Fruit fly (Drosophila melanogaster) whole organism, prepupa: ENCODE measurements around the gene CG18418.

Source experiments
- CG31627 ChIP-seq: fragments of 200-800 bp; sonication (Bioruptor generic); optimal IDR thresholded peaks from 3 replicates; lab custom pipeline; 2016; ENCODE audit warnings: missing biosample characterization, missing genetic modification characterization
- CG6854 ChIP-seq: fragments of 200-800 bp; sonication (Bioruptor generic); optimal IDR thresholded peaks from 2 replicates; lab custom pipeline; 2017; ENCODE audit warnings: missing biosample characterization, mild to moderate bottlenecking, missing genetic modification characterization
- Hr38 ChIP-seq: sonication (Bioruptor generic); optimal IDR thresholded peaks from 2 replicates; lab custom pipeline; 2016; ENCODE audit warnings: missing biosample characterization, missing genetic modification characterization
- OdsH ChIP-seq: fragments of 200-800 bp; sonication (Bioruptor generic); optimal IDR thresholded peaks from 3 replicates; lab custom pipeline; 2016; ENCODE audit warnings: missing biosample characterization, missing genetic modification characterization
- Sox102F ChIP-seq: fragments of 200-800 bp; sonication (Bioruptor generic); optimal IDR thresholded peaks from 2 replicates; lab custom pipeline; 2016; ENCODE audit warnings: missing biosample characterization, mild to moderate bottlenecking, missing genetic modification characterization
- spab ChIP-seq: fragments of 200-800 bp; sonication (Bioruptor generic); optimal IDR thresholded peaks from 2 replicates; lab custom pipeline; 2017; ENCODE audit warnings: missing biosample characterization, mild to moderate bottlenecking, missing genetic modification characterization, missing genetic modification reagents

dm6 chr3L:4677532-4677931 lies 12.3 kb downstream of the CG18418 start, which contains the start of gene CG34266:
- TF ChIP-seq Sox102F (no peak), Hr38 (GFP tag; lab: Kevin White, UChicago) (no peak), CG31627 (GFP tag; lab: Kevin White, UChicago) (no peak), OdsH (GFP tag; lab: Kevin White, UChicago) (no peak), CG6854 (GFP tag; lab: Kevin White, UChicago) (no peak), spab (GFP tag; lab: Kevin White, UChicago) (no peak)
